Fruit fly (Drosophila melanogaster): ENCODE results near the gene rudhira.

Gene rudhira

dm6 chrX:11799931-11800330 lies 16.8 kb upstream of the rudhira start (continued):
- TF ChIP-seq CG14050 (GFP tag; IDR thresholded peaks at IDR 0.05) (no peak), zfh1 (GFP tag; IDR thresholded peaks at IDR 0.05) (peak; percentile 55; the same call in 1 of the 3 replicates), CG8478 (optimal IDR thresholded peaks at IDR 0.05) (peak; percentile 19), wor (GFP tag; IDR thresholded peaks at IDR 0.05) (no peak), ara (GFP tag; IDR thresholded peaks at IDR 0.05) (peak; percentile 16; the same call in 1 of the 2 replicates), zf30C (GFP tag; optimal IDR thresholded peaks at IDR 0.05) (peak; percentile 86), gfzf (GFP tag; optimal IDR thresholded peaks at IDR 0.05) (peak; percentile 9), phol (tag; optimal IDR thresholded peaks at IDR 0.05) (peak; percentile 21), Dfd (GFP tag; optimal IDR thresholded peaks at IDR 0.05) (peak in 1 of 2 experiments; percentile 47), fu2 (GFP tag; optimal IDR thresholded peaks at IDR 0.05) (no peak), ato (GFP tag; IDR thresholded peaks at IDR 0.05; ENCODE audit: partially characterized antibody) (no peak)

- TF ChIP-seq Ssrp (tag; optimal IDR thresholded peaks at IDR 0.05) = peak; percentile 2
- TF ChIP-seq Nf-YC (tag; optimal IDR thresholded peaks at IDR 0.05) = peak; percentile 90
- TF ChIP-seq sqz (GFP tag; optimal IDR thresholded peaks at IDR 0.05) = peak; percentile 45
- peak; percentile 23 for TF ChIP-seq corto (GFP tag; optimal IDR thresholded peaks at IDR 0.05)
- no peak for TF ChIP-seq CG7963 (GFP tag; IDR thresholded peaks at IDR 0.05; ENCODE audit: partially characterized antibody)
- peak; percentile 61 for TF ChIP-seq nom (GFP tag; optimal IDR thresholded peaks at IDR 0.05)
- TF ChIP-seq toy (GFP tag; IDR thresholded peaks at IDR 0.05) = no peak
- peak; percentile 13 for TF ChIP-seq CG12769 (tag; optimal IDR thresholded peaks at IDR 0.05)
- peak; percentile 80 for TF ChIP-seq sens (GFP tag)
- TF ChIP-seq Pdp1 (GFP tag; optimal IDR thresholded peaks at IDR 0.05) = peak in 1 of 2 experiments; percentile 4
- no peak for TF ChIP-seq Awh (GFP tag; IDR thresholded peaks at IDR 0.05)
- no peak for TF ChIP-seq Dip2 (GFP tag; IDR thresholded peaks at IDR 0.05)
- peak; percentile 9 for TF ChIP-seq cg (GFP tag; optimal IDR thresholded peaks at IDR 0.05)
- TF ChIP-seq hkb (optimal IDR thresholded peaks at IDR 0.05) = no peak
- no peak for TF ChIP-seq hkb (GFP tag; IDR thresholded peaks at IDR 0.05)
- TF ChIP-seq CG4404 (GFP tag; IDR thresholded peaks at IDR 0.05) = no peak
- TF ChIP-seq lola (GFP tag; optimal IDR thresholded peaks at IDR 0.05) = no peak
- peak; percentile 38 for TF ChIP-seq zf30C (GFP tag; optimal IDR thresholded peaks at IDR 0.05)
- TF ChIP-seq zfh1 (GFP tag; IDR thresholded peaks at IDR 0.05) = no peak
- TF ChIP-seq gcm2 (GFP tag; optimal IDR thresholded peaks at IDR 0.05) = no peak
- TF ChIP-seq pros (GFP tag; optimal IDR thresholded peaks at IDR 0.05) = peak; percentile 48
- TF ChIP-seq Med (GFP tag) = peak; percentile 56
- TF ChIP-seq CG32767 (GFP tag; IDR thresholded peaks at IDR 0.05) = 0 out of 2 replicates have a peak, but pooled peaks have one; percentile 11
- TF ChIP-seq CG34224 (GFP tag; IDR thresholded peaks at IDR 0.05; ENCODE audit: partially characterized antibody) = peak; percentile 64
- TF ChIP-seq Xbp1 (GFP tag; optimal IDR thresholded peaks at IDR 0.05) = peak; percentile 98
- TF ChIP-seq Trl (optimal IDR thresholded peaks at IDR 0.05) = peak; percentile 71 to 87
- TF ChIP-seq Trl (GFP tag; optimal IDR thresholded peaks at IDR 0.05) = peak; percentile 51
- no peak for TF ChIP-seq CG18764 (GFP tag; optimal IDR thresholded peaks at IDR 0.05)
- peak; percentile 17 for TF ChIP-seq gfzf (GFP tag; optimal IDR thresholded peaks at IDR 0.05)
- TF ChIP-seq Nf-YB (GFP tag; optimal IDR thresholded peaks at IDR 0.05) = peak; percentile 71
- peak; percentile 23 for TF ChIP-seq sd (tag; optimal IDR thresholded peaks at IDR 0.05)
- TF ChIP-seq Stat92E (GFP tag; optimal IDR thresholded peaks at IDR 0.05) = no peak
- TF ChIP-seq CG17359 (tag; optimal IDR thresholded peaks at IDR 0.05) = peak; percentile 5
- TF ChIP-seq Adf1 (GFP tag; IDR thresholded peaks at IDR 0.05) = peak; percentile 79
- TF ChIP-seq pzg (GFP tag; optimal IDR thresholded peaks at IDR 0.05) = peak; percentile 12
- TF ChIP-seq grn (GFP tag; optimal IDR thresholded peaks at IDR 0.05) = peak; percentile 7
- TF ChIP-seq MESR4 (GFP tag; optimal IDR thresholded peaks at IDR 0.05) = peak; percentile 1
- peak; percentile 75 for TF ChIP-seq abd-A (tag; optimal IDR thresholded peaks at IDR 0.05)
- peak in 1 of 2 experiments; percentile 38 for TF ChIP-seq bsh (GFP tag; optimal IDR thresholded peaks at IDR 0.05)
Observed at dm6 chrX:11805066-11805766, 11.5 kb upstream of the rudhira start.

Measured in whole organism, embryonic.